Worm (Caenorhabditis elegans) whole organism, L3 larva: ENCODE measurements around the gene mboa-6.

Experiments
- ZK546.5 ChIP-seq: sonication (generic microtip); optimal IDR thresholded peaks from 2 replicates; lab custom pipeline; 2017; ENCODE audit warnings: missing biosample characterization, missing genetic modification characterization
- ama-1 ChIP-seq: fragments of 150-350 bp; optimal IDR thresholded peaks from 2 replicates; lab custom pipeline; 2018
- ceh-16 ChIP-seq: sonication (generic microtip); optimal IDR thresholded peaks from 2 replicates; lab custom pipeline; 2017; ENCODE audit warnings: missing biosample characterization, missing genetic modification characterization
- egl-27 ChIP-seq: sonication (generic microtip); optimal IDR thresholded peaks from 4 replicates; lab custom pipeline; 2017; ENCODE audit warnings: missing biosample characterization, missing genetic modification reagents, missing genetic modification characterization
- fkh-10 ChIP-seq: sonication (generic microtip); optimal IDR thresholded peaks from 2 replicates; lab custom pipeline; 2017; ENCODE audit warnings: missing biosample characterization, missing genetic modification reagents, missing genetic modification characterization
- lin-39 ChIP-seq: fragments of 150-350 bp; optimal IDR thresholded peaks from 2 replicates; lab custom pipeline; 2018; ENCODE audit warnings: missing biosample characterization, missing genetic modification reagents, missing genetic modification characterization
- nfya-1 ChIP-seq: sonication (generic microtip); optimal IDR thresholded peaks from 2 replicates; lab custom pipeline; 2017; ENCODE audit warnings: missing genetic modification characterization, mild to moderate bottlenecking, missing compliant biosample characterization, antibody characterized with exemption, moderate library complexity; ENCODE audit not compliant: insufficient read depth
- nhr-237 ChIP-seq: fragments of 150-350 bp; optimal IDR thresholded peaks from 2 replicates; lab custom pipeline; 2014; ENCODE audit warnings: missing biosample characterization, missing genetic modification characterization
- nhr-76 ChIP-seq: fragments of 150-350 bp; sonication (generic microtip); optimal IDR thresholded peaks from 5 replicates; lab custom pipeline; 2014; ENCODE audit warnings: missing biosample characterization, missing genetic modification characterization
- pha-4 ChIP-seq: fragments of 150-350 bp; optimal IDR thresholded peaks from 2 replicates; lab custom pipeline; 2014; ENCODE audit warnings: missing biosample characterization, missing genetic modification reagents, missing genetic modification characterization
- skn-1 ChIP-seq: fragments of 150-350 bp; optimal IDR thresholded peaks from 2 replicates; lab custom pipeline; 2014; ENCODE audit warnings: missing biosample characterization, missing genetic modification characterization
- unc-62 ChIP-seq: fragments of 150-350 bp; sonication (generic microtip); optimal IDR thresholded peaks from 4 replicates; lab custom pipeline; 2014; ENCODE audit warnings: missing biosample characterization, missing genetic modification reagents, missing genetic modification characterization
- zag-1 ChIP-seq: fragments of 150-350 bp; optimal IDR thresholded peaks from 2 replicates; lab custom pipeline; 2014; ENCODE audit warnings: missing biosample characterization, missing genetic modification characterization
- ztf-11 ChIP-seq: fragments of 150-350 bp; optimal IDR thresholded peaks from 2 replicates; lab custom pipeline; 2014; ENCODE audit warnings: missing biosample characterization, missing genetic modification characterization

DNA sequence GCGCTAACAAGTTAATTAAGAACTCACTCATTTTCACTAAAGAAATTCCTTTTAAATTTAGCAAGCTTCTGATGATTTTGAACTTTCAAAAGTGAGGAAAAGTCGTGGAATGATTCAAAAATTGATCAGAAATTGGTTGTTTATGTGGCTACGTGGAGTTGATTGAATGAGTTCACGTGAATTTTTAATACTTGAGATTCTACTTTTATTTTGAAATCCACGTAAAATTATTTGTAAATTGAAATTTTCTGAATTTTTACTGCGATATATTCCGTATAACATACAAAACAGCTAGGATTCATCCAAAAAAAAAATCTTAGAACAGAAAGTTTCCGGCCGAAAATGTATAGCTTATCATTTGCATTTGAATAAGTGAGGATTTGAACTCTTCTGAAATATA is 8.1 kb upstream of the mboa-6 start, which contains the start of gene moa-1:
- TF ChIP-seq skn-1 (tag; lab: Kevin White, UChicago) (no peak), ceh-16 (no peak), unc-62 (GFP tag; lab: Kevin White, UChicago) (no peak), lin-39 (tag; lab: Kevin White, UChicago) (no peak), ztf-11 (tag; lab: Kevin White, UChicago) (no peak), nhr-76 (tag; lab: Kevin White, UChicago) (no peak), zag-1 (tag; lab: Kevin White, UChicago) (no peak), nfya-1 (tag; lab: Kevin White, UChicago) (no peak), fkh-10 (GFP tag; lab: Kevin White, UChicago) (no peak), nhr-237 (tag; lab: Kevin White, UChicago) (no peak), egl-27 (no peak), ZK546.5 (no peak), pha-4 (tag; lab: Kevin White, UChicago) (no peak), ama-1 (lab: Kevin White, UChicago) (no peak)
